Fruit fly (Drosophila melanogaster): ENCODE results near the gene Apl.

- TF ChIP-seq CTCF (optimal IDR thresholded peaks at IDR 0.05) (no peak), CG8478 (optimal IDR thresholded peaks at IDR 0.05) (no peak)
Observed at dm6 chr3L:16629793-16630192, 34.8 kb downstream of the Apl start.

Measured in S2 (cell line).